Fruit fly (Drosophila melanogaster): ENCODE data around the gene ppk.

Gene ppk

DNA sequence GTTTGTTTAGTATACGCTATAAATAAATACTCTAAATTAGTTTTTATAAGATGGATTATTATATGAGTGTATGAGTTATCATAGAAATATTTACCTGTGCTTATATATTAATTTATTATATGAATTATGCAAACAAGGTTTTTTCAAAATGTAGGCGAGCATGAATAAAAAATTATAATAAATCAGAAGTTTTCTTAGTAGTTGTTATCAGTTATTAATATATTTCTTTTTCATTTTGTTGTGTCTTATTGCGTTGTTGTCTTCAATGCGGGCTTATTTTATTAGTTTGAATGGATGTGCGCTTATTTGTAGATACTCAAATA is 25.2 kb downstream of the ppk start:
- TF ChIP-seq toe (GFP tag; optimal IDR thresholded peaks at IDR 0.05) = no peak
- TF ChIP-seq CG5204 (GFP tag; optimal IDR thresholded peaks at IDR 0.05) = no peak

DNA sequence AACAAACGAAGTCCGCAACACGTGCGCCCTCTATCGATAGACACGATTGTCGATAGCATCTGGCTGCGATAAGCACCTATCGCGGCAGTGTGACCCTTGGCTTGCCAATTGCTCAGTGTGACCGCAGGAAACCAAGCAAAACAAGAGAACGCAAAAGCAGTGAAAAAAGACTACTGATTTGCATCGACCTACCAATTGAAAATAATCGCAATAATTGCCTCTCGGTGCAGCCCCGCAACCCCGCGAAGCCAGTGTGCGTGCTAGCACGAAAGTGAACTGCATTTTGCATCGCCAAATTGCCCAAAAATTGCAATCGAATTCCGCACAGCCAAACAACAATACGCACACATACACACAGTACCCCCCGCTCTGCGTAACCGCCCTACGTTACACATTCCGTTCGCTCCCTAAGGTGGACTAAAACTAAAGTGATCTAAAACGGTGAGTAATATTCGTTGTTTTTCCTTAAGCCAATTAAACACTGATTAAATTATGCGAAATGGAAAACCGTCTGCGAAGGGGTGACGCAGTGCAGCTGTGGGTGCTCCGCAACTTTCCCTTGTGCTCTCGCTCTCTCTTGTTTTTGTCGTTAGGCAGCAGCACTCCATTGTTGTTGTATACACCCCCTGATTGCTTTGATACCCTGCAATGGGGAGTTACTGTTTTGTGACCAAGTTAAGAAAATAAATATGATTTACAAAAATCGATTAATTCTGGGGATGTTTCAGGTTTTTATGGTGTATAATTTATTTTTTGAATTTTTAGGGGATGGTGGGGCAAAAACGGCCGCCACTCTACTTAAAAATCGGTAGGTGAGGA is 25.7 kb downstream of the ppk start, which contains the start of gene Rab14:
TSS of gene Rab14 (plus strand) at position 113 of the 819 bp plus-strand sequence.
- TF ChIP-seq bab1 (GFP tag; optimal IDR thresholded peaks at IDR 0.05) (peak; percentile 46), CG7045 (GFP tag; optimal IDR thresholded peaks at IDR 0.05) (peak; percentile 77), CG1620 (GFP tag; optimal IDR thresholded peaks at IDR 0.05) (peak; percentile 40), ovo (GFP tag; optimal IDR thresholded peaks at IDR 0.05) (no peak), cnc (optimal IDR thresholded peaks at IDR 0.05) (no peak), toe (GFP tag; optimal IDR thresholded peaks at IDR 0.05) (peak; percentile 39), CG33017 (tag; optimal IDR thresholded peaks at IDR 0.05) (peak; percentile 87), Crg-1 (GFP tag; optimal IDR thresholded peaks at IDR 0.05) (peak; percentile 33), pad (GFP tag; optimal IDR thresholded peaks at IDR 0.05) (peak; percentile 56), Hr96 (GFP tag; optimal IDR thresholded peaks at IDR 0.05) (peak; percentile 58), CG5204 (GFP tag; optimal IDR thresholded peaks at IDR 0.05) (peak; percentile 76), CG11617 (GFP tag; optimal IDR thresholded peaks at IDR 0.05) (peak; percentile 75), kay (GFP tag; ENCODE audit: borderline replicate concordance) (peak; percentile 94), Mnt (GFP tag; optimal IDR thresholded peaks at IDR 0.05) (peak; percentile 100), Clk (GFP tag; optimal IDR thresholded peaks at IDR 0.05) (peak; percentile 49), CG12768 (GFP tag; optimal IDR thresholded peaks at IDR 0.05) (peak; percentile 70), cic (GFP tag; optimal IDR thresholded peaks at IDR 0.05) (peak; percentile 49), tj (GFP tag; optimal IDR thresholded peaks at IDR 0.05) (peak; percentile 40), CG7101 (tag; optimal IDR thresholded peaks at IDR 0.05) (peak; percentile 82), CG14711 (tag; optimal IDR thresholded peaks at IDR 0.05) (peak; percentile 59)

DNA sequence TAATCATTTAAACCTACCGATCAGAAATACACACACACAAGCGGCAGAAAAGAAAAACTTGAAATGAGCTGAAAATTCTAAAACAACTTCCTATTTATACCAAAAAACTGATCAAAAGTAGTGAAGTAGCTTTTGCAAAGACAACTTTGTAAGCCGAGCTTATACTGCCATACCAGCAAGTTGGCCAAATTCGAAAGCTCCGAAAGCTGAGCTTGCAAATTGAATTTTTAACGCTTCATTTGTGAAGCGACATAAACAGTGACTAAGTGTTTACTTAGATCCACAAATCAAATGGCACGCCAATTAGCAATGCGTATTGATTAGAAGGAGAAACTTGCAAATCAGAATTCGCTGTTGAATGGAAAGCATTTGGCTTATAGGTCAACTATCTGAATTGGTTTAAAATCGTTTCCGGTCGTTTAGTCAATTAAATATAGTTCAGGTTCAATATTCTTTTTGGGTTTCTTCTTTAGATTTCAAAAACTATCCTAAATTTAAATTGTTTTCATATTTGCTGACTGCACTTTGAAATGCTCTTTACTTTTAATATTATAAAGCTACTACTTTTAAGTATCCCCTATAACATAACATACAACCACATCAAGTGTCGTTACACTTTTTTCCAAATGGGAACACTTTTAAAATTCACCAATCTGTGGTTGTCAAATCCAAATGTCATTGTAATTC is 29.4 kb downstream of the ppk start, which contains the start of gene CG43052:
TSS of gene CG43052 (plus strand) at position 637 of the 687 bp plus-strand sequence.
- TF ChIP-seq CG12768 (GFP tag; optimal IDR thresholded peaks at IDR 0.05) (no peak), Hr96 (GFP tag; optimal IDR thresholded peaks at IDR 0.05) (no peak), kay (GFP tag; ENCODE audit: borderline replicate concordance) (peak; percentile 21)

DNA sequence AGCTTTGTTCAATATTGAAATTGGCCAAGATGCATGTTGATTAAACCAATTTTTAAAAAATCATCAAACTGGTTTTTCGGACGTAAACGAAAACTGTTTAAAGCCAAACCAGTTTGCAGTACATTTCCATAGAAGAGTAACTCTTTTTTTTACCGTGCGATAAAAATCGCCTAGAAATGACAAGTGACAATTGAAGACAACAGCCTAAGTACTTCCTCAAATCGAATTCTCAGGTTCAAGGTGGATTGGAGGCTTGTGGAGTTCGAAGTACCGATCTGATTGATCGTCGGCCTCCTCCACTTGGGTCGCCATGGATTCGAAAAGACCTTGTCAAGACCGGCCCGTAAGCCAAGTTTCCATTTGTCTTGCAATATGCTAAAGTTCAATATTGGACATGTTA is 30.4 kb downstream of the ppk start:
- TF ChIP-seq CG14711 (tag; optimal IDR thresholded peaks at IDR 0.05) (no peak), CG5204 (GFP tag; optimal IDR thresholded peaks at IDR 0.05) (no peak), CG7045 (GFP tag; optimal IDR thresholded peaks at IDR 0.05) (no peak), cnc (optimal IDR thresholded peaks at IDR 0.05) (no peak)

DNA sequence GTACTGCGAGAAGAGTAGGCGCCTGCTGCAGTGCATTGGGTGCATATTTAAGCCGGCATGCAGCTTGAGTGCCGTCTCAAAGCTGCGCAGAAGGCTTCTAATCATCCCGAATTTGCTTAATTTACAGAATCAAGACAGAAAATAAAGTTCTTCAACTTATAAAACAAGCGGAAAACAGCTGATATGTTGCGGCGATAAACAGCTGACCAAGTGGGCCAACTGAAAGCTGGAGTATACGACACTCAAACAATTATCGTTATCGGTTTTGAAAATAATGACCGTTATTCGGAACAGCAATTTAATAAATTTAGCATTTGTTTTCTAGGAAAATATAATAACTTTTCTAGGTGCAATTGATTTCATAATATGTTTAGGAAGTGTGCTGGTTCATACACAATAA is 32.4 kb downstream of the ppk start, which contains the start of gene mTTF:
TSS of gene mTTF (minus strand) at position 189 of the 400 bp plus-strand sequence.
- TF ChIP-seq tj (GFP tag; optimal IDR thresholded peaks at IDR 0.05) (no peak), bab1 (GFP tag; optimal IDR thresholded peaks at IDR 0.05) (peak; percentile 71), CG14711 (tag; optimal IDR thresholded peaks at IDR 0.05) (no peak), kay (GFP tag; ENCODE audit: borderline replicate concordance) (no peak), CG12768 (GFP tag; optimal IDR thresholded peaks at IDR 0.05) (no peak)

DNA sequence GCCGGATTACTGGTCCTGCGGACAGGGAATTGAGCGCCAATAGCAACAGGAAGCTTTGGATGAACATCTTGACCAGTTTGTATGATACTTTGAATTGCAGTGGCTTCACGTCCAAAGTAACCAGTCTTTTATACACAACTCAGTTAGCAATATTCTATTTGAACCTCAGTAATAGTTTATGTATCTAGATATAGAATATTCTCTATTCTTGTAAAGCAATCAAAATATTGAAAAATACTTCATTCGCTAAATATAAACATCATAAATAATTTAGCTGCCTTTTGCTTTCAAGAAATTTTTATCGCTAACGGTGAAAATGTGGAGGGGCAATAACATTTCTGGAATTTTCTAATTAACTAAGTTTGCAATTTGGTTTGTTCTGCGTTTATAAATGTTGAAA is 34.4 kb downstream of the ppk start, which contains the start of gene Send2:
TSS of gene Send2 (minus strand) at position 101 of the 400 bp plus-strand sequence.
- TF ChIP-seq cic (GFP tag; optimal IDR thresholded peaks at IDR 0.05) (no peak), cnc (optimal IDR thresholded peaks at IDR 0.05) (no peak), toe (GFP tag; optimal IDR thresholded peaks at IDR 0.05) (no peak), Crg-1 (GFP tag; optimal IDR thresholded peaks at IDR 0.05) (no peak), Clk (GFP tag; optimal IDR thresholded peaks at IDR 0.05) (no peak), CG12768 (GFP tag; optimal IDR thresholded peaks at IDR 0.05) (no peak)

DNA sequence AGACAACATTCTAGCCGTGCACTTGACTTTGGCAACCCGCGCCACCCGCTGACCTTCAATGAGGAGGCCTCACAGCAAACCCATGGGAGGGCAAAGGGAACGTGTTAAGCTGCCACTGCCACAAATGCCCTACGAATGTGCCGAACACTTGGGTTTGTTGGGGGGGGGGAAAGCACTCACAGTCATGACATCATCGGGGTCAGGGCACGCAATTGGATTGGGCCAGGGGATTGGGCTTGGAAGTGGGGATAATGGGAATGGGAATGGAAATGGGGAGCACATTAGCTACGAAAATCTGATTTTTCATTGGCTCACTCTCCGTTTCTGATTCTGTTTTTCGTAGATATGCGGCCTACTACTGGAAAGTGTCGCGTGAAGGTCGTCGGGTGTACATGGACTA is 40.0 kb downstream of the ppk start:
- TF ChIP-seq cic (GFP tag; optimal IDR thresholded peaks at IDR 0.05) (no peak), tj (GFP tag; optimal IDR thresholded peaks at IDR 0.05) (no peak), Clk (GFP tag; optimal IDR thresholded peaks at IDR 0.05) (no peak), Hr96 (GFP tag; optimal IDR thresholded peaks at IDR 0.05) (no peak), Crg-1 (GFP tag; optimal IDR thresholded peaks at IDR 0.05) (no peak), Mnt (GFP tag; optimal IDR thresholded peaks at IDR 0.05) (no peak), CG1620 (GFP tag; optimal IDR thresholded peaks at IDR 0.05) (no peak), CG7045 (GFP tag; optimal IDR thresholded peaks at IDR 0.05) (no peak), kay (GFP tag; ENCODE audit: borderline replicate concordance) (no peak), toe (GFP tag; optimal IDR thresholded peaks at IDR 0.05) (no peak), CG33017 (tag; optimal IDR thresholded peaks at IDR 0.05) (no peak), CG14711 (tag; optimal IDR thresholded peaks at IDR 0.05) (no peak), bab1 (GFP tag; optimal IDR thresholded peaks at IDR 0.05) (no peak), CG12768 (GFP tag; optimal IDR thresholded peaks at IDR 0.05) (no peak), cnc (optimal IDR thresholded peaks at IDR 0.05) (no peak)
